Fruit fly (Drosophila melanogaster): ENCODE measurements around the gene CG3288.
A peak's percentile ranks its signal among the peaks of the same experiment; 100 is the strongest.

Gene CG3288

DNA sequence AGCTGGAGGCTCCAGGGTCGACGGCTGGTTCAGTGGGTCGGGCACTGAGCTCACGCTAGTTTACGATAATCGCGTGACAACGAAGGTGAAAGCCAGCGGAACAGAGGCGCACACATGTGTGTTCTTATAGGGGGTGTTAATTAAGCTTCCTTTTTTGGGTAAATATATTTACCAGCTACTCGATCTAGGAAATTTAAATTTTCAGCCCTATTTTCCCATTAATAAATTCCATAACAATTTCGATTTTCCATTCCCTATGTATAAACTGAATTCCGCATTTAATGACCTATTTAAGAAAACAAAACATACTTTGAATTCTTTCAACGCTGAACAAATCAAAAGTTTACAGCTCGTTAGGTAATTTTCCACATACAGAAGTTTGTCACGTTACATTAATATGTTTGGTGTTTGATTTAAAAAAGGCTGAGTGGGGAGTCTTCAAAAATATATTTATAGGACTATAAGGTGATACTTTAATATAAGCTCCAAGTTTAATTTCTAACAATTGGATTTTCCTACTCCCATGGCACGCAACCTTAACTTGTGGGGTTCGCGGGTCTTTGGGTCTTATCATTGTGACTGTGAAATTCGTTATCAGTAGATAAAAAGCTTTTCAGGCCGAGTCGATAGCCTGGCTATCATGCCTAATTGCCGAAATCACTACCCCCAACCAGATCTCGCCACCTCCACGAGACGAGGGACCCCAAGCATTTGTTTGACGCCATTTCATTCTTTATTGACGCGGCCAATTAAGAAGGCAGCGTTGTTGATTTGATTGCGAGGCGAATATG is 1.3 kb downstream of the CG3288 start, which contains the start of gene CG13255 (continued):
- no peak for TF ChIP-seq H2.0 (GFP tag; IDR thresholded peaks at IDR 0.05)
- TF ChIP-seq Sry-δ (GFP tag; optimal IDR thresholded peaks at IDR 0.05), result no peak
- TF ChIP-seq abd-A (tag; optimal IDR thresholded peaks at IDR 0.05), result no peak
- TF ChIP-seq Dad (GFP tag; optimal IDR thresholded peaks at IDR 0.05), result no peak
- TF ChIP-seq crp (GFP tag; optimal IDR thresholded peaks at IDR 0.05), result no peak
- TF ChIP-seq CG12155 (GFP tag; optimal IDR thresholded peaks at IDR 0.05), result peak; percentile 29
- TF ChIP-seq sd (tag; optimal IDR thresholded peaks at IDR 0.05), result peak; percentile 11
- TF ChIP-seq dati (GFP tag; IDR thresholded peaks at IDR 0.05), result no peak
- peak; percentile 16 for TF ChIP-seq Asciz (GFP tag; optimal IDR thresholded peaks at IDR 0.05)
- TF ChIP-seq sob (GFP tag; IDR thresholded peaks at IDR 0.05), result peak; percentile 42; the same call in 1 of the 2 replicates
- no peak for TF ChIP-seq Hey (tag; optimal IDR thresholded peaks at IDR 0.05)
- no peak for TF ChIP-seq btn (GFP tag; optimal IDR thresholded peaks at IDR 0.05)
- TF ChIP-seq danr (GFP tag; IDR thresholded peaks at IDR 0.05), result no peak
- peak; percentile 48 for TF ChIP-seq Dek (tag; optimal IDR thresholded peaks at IDR 0.05)
- TF ChIP-seq CG6689 (GFP tag; IDR thresholded peaks at IDR 0.05), result 0 out of 2 replicates have a peak, but pooled peaks have one; percentile 28
- no peak for TF ChIP-seq E2f1 (GFP tag; IDR thresholded peaks at IDR 0.05)
- no peak for TF ChIP-seq CG31365 (tag; optimal IDR thresholded peaks at IDR 0.05)
- TF ChIP-seq cwo (GFP tag; optimal IDR thresholded peaks at IDR 0.05), result peak; percentile 78
- TF ChIP-seq slbo (GFP tag; IDR thresholded peaks at IDR 0.05), result peak; percentile 59
- TF ChIP-seq zf30C (GFP tag; optimal IDR thresholded peaks at IDR 0.05), result no peak
- peak; percentile 74 for TF ChIP-seq Vsx1 (GFP tag; optimal IDR thresholded peaks at IDR 0.05)
- no peak for TF ChIP-seq CG13894 (tag; optimal IDR thresholded peaks at IDR 0.05)
- TF ChIP-seq Nf-YC (tag; optimal IDR thresholded peaks at IDR 0.05), result peak; percentile 21
- TF ChIP-seq br (optimal IDR thresholded peaks at IDR 0.05), result no peak
- no peak for TF ChIP-seq pfk (GFP tag; optimal IDR thresholded peaks at IDR 0.05)
- peak; percentile 56; the same call in 1 of the 3 replicates for TF ChIP-seq H15 (GFP tag; IDR thresholded peaks at IDR 0.05)
- TF ChIP-seq seq (GFP tag; IDR thresholded peaks at IDR 0.05), result no peak
- TF ChIP-seq CoRest (tag; optimal IDR thresholded peaks at IDR 0.05), result peak; percentile 72
- TF ChIP-seq CG6654 (GFP tag; optimal IDR thresholded peaks at IDR 0.05), result peak; percentile 18
- TF ChIP-seq cg (GFP tag; optimal IDR thresholded peaks at IDR 0.05), result no peak
- TF ChIP-seq Atf6 (GFP tag; IDR thresholded peaks at IDR 0.05), result no peak
- no peak for TF ChIP-seq tap (tag; optimal IDR thresholded peaks at IDR 0.05)
- TF ChIP-seq ERR (GFP tag; optimal IDR thresholded peaks at IDR 0.05), result no peak
- TF ChIP-seq emc (GFP tag; optimal IDR thresholded peaks at IDR 0.05), result no peak
- no peak for TF ChIP-seq CG18764 (GFP tag; optimal IDR thresholded peaks at IDR 0.05)
- TF ChIP-seq CG13287 (GFP tag; IDR thresholded peaks at IDR 0.05; ENCODE audit: partially characterized antibody), result no peak
- TF ChIP-seq CG12659 (GFP tag; optimal IDR thresholded peaks at IDR 0.05), result peak; percentile 55
- TF ChIP-seq CG10431 (GFP tag; optimal IDR thresholded peaks at IDR 0.05), result no peak
- TF ChIP-seq gem (tag; optimal IDR thresholded peaks at IDR 0.05), result peak; percentile 66
- no peak for TF ChIP-seq CG17829 (tag; optimal IDR thresholded peaks at IDR 0.05)
- TF ChIP-seq Pdp1 (GFP tag; optimal IDR thresholded peaks at IDR 0.05), result peak; percentile 18 to 32
- TF ChIP-seq bab2 (GFP tag; optimal IDR thresholded peaks at IDR 0.05), result peak; percentile 16
- TF ChIP-seq Antp (GFP tag; optimal IDR thresholded peaks at IDR 0.05), result peak; percentile 23
- TF ChIP-seq Hsf (GFP tag; optimal IDR thresholded peaks at IDR 0.05), result no peak
- peak; percentile 25 for TF ChIP-seq fu2 (GFP tag; optimal IDR thresholded peaks at IDR 0.05)
- no peak for TF ChIP-seq CG6813 (GFP tag; optimal IDR thresholded peaks at IDR 0.05)
- TF ChIP-seq CG6791 (GFP tag; IDR thresholded peaks at IDR 0.05; ENCODE audit: partially characterized antibody), result no peak
- TF ChIP-seq CG16813 (GFP tag; IDR thresholded peaks at IDR 0.05; ENCODE audit: partially characterized antibody), result no peak
- no peak for TF ChIP-seq CG3407 (GFP tag; optimal IDR thresholded peaks at IDR 0.05)
